Worm (Caenorhabditis elegans): ENCODE measurements around the gene F56D6.8.

ce11 chrIV:3906393-3906792 is 12.2 kb upstream of the F56D6.8 start, which contains the start of gene F56D6.11:
- TF ChIP-seq ama-1 (optimal IDR thresholded peaks at IDR 0.05), result no peak
- no peak for TF ChIP-seq Y75B8A.6 (GFP tag; IDR thresholded peaks at IDR 0.05)
- TF ChIP-seq rbr-2 (tag; optimal IDR thresholded peaks at IDR 0.05), result no peak
- no peak for TF ChIP-seq ztf-7 (tag; optimal IDR thresholded peaks at IDR 0.05)
- no peak for TF ChIP-seq F26F4.8 (GFP tag; conservative IDR thresholded peaks at IDR 0.05)
- TF ChIP-seq ceh-82 (tag; optimal IDR thresholded peaks at IDR 0.05), result no peak
- no peak for TF ChIP-seq aly-2 (tag; optimal IDR thresholded peaks at IDR 0.05)
- TF ChIP-seq nhr-237 (tag; optimal IDR thresholded peaks at IDR 0.05), result no peak
- TF ChIP-seq nhr-6 (tag; optimal IDR thresholded peaks at IDR 0.05), result no peak
- TF ChIP-seq attf-4 (tag; optimal IDR thresholded peaks at IDR 0.05), result no peak
- no peak for TF ChIP-seq skn-1 (tag; optimal IDR thresholded peaks at IDR 0.05)
- no peak for TF ChIP-seq unc-62 (GFP tag; optimal IDR thresholded peaks at IDR 0.05 in 1 of 2)
- no peak for TF ChIP-seq unc-62 (tag; optimal IDR thresholded peaks at IDR 0.05)
- no peak for TF ChIP-seq zag-1 (tag; optimal IDR thresholded peaks at IDR 0.05)

Data from whole organism, L4 larva.